Worm (Caenorhabditis elegans): ENCODE measurements around the gene T26A5.8.

Gene T26A5.8

ce11 chrIII:6444335-6444734, 18.3 kb downstream of the T26A5.8 start, which contains the start of gene C05D11.13 (continued):
- TF ChIP-seq T20F7.1 (GFP tag; optimal IDR thresholded peaks at IDR 0.05) (no peak), nhr-42 (GFP tag; IDR thresholded peaks at IDR 0.05) (no peak), aha-1 (tag) (peak; percentile 1), lin-1 (GFP tag; IDR thresholded peaks at IDR 0.05) (peak; percentile 27; the same call in 1 of the 2 replicates), dmd-6 (GFP tag; IDR thresholded peaks at IDR 0.05) (peak; percentile 30; the same call in 1 of the 2 replicates), lin-29 (GFP tag; IDR thresholded peaks at IDR 0.05) (no peak), dve-1 (tag; optimal IDR thresholded peaks at IDR 0.05; ENCODE audit: insufficient read depth) (peak; percentile 64), nhr-25 (tag; optimal IDR thresholded peaks at IDR 0.05; ENCODE audit: borderline replicate concordance, insufficient read depth) (no peak), lir-3 (tag; optimal IDR thresholded peaks at IDR 0.05) (no peak), hmg-1.1 (GFP tag; IDR thresholded peaks at IDR 0.05) (peak; percentile 34; the same call in 1 of the 2 replicates), nhr-6 (tag; optimal IDR thresholded peaks at IDR 0.05) (peak; percentile 54), mes-2 (tag; optimal IDR thresholded peaks at IDR 0.05; ENCODE audit: poor library complexity, severe bottlenecking) (peak; percentile 56), lin-13 (GFP tag; optimal IDR thresholded peaks at IDR 0.05) (no peak), unc-130 (GFP tag; optimal IDR thresholded peaks at IDR 0.05) (no peak), nhr-28 (tag; optimal IDR thresholded peaks at IDR 0.05) (peak; percentile 43), ceh-20 (GFP tag; IDR thresholded peaks at IDR 0.05) (no peak), madf-5 (GFP tag; IDR thresholded peaks at IDR 0.05) (no peak), mep-1 (tag; optimal IDR thresholded peaks at IDR 0.05) (peak; percentile 73), ceh-82 (tag; optimal IDR thresholded peaks at IDR 0.05) (no peak), mdl-1 (tag; optimal IDR thresholded peaks at IDR 0.05) (peak; percentile 28 to 74), D1046.2 (GFP tag; IDR thresholded peaks at IDR 0.05) (no peak), vab-7 (GFP tag; IDR thresholded peaks at IDR 0.05) (no peak)

DNA sequence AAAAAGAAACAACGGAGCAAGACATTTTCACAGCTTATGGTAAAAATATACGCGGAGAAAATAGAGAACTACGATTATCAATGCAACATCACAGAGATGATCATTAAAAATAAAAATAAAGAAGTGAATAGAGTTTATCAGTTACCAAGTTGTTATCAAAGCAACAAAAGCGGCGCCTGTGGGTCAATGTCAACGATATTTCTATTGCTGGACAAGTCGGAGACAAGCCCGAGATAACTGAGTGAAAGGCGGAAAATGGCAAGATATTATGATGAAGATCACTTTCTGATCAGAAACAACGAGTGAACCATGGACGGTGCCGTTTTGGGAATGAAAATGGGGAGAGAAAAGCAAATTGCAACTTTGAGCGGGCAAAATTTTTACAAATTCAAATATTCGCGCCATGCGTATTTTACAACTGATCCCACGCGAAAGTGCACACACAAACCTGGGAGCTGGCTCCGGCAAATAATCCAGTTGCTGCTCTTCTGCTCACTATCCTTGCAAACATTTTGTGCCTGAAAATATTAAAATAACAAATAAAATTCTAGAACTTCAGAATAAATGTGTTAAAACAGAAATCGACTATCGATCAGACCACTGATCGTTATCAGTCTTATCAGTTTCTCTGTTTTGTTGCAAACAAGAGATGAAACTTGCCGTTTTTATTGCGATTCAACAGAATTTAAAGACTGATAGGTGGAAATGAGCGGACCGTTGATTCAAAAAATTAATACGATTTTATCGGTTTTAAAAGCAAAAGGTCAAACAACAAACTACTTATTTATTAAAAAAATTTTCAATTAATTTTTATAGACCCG, 20.1 kb downstream of the T26A5.8 start, which contains the start of gene mel-32:
TSS of gene mel-32 (minus strand) at position 696 of the 821 bp plus-strand sequence.
- TF ChIP-seq F10B5.3 (tag; optimal IDR thresholded peaks at IDR 0.05), result no peak
- peak; percentile 40 for TF ChIP-seq ama-1 (optimal IDR thresholded peaks at IDR 0.05)
- no peak for TF ChIP-seq tag-97 (GFP tag; IDR thresholded peaks at IDR 0.05)
- TF ChIP-seq vab-7 (GFP tag; IDR thresholded peaks at IDR 0.05), result no peak
- TF ChIP-seq Y105C5A.15 (GFP tag; IDR thresholded peaks at IDR 0.05), result no peak
- no peak for TF ChIP-seq mxl-3 (GFP tag; optimal IDR thresholded peaks at IDR 0.05)
- no peak for TF ChIP-seq fkh-10 (GFP tag; optimal IDR thresholded peaks at IDR 0.05)
- no peak for TF ChIP-seq unc-62 (GFP tag; optimal IDR thresholded peaks at IDR 0.05 in 1 of 2)
- TF ChIP-seq unc-62 (tag; optimal IDR thresholded peaks at IDR 0.05), result no peak
- no peak for TF ChIP-seq mdl-1 (tag; optimal IDR thresholded peaks at IDR 0.05)
- no peak for TF ChIP-seq nhr-25 (tag; optimal IDR thresholded peaks at IDR 0.05; ENCODE audit: borderline replicate concordance, insufficient read depth)
- TF ChIP-seq mxl-2 (GFP tag; conservative IDR thresholded peaks at IDR 0.05), result no peak
- TF ChIP-seq snpc-4 (tag; optimal IDR thresholded peaks at IDR 0.05), result no peak
- peak; percentile 65 for TF ChIP-seq dpl-1 (GFP tag; optimal IDR thresholded peaks at IDR 0.05)
- no peak for TF ChIP-seq dmd-8 (GFP tag; IDR thresholded peaks at IDR 0.05)
- no peak for TF ChIP-seq nhr-11 (tag; optimal IDR thresholded peaks at IDR 0.05)
- TF ChIP-seq unc-39 (tag; optimal IDR thresholded peaks at IDR 0.05), result no peak
- TF ChIP-seq saeg-2 (GFP tag; IDR thresholded peaks at IDR 0.05), result no peak
- no peak for TF ChIP-seq dmd-9 (GFP tag; IDR thresholded peaks at IDR 0.05)
- TF ChIP-seq nhr-10 (tag; optimal IDR thresholded peaks at IDR 0.05), result no peak
- no peak for TF ChIP-seq nhr-111 (GFP tag; optimal IDR thresholded peaks at IDR 0.05)
- TF ChIP-seq ZK546.5 (tag; optimal IDR thresholded peaks at IDR 0.05), result no peak
- peak; percentile 24 for TF ChIP-seq nhr-28 (tag; optimal IDR thresholded peaks at IDR 0.05)
- no peak for TF ChIP-seq zfp-2 (tag; optimal IDR thresholded peaks at IDR 0.05)
- TF ChIP-seq attf-4 (tag; optimal IDR thresholded peaks at IDR 0.05), result no peak
- no peak for TF ChIP-seq skn-1 (tag; optimal IDR thresholded peaks at IDR 0.05)
- TF ChIP-seq zag-1 (tag; optimal IDR thresholded peaks at IDR 0.05), result no peak
- no peak for TF ChIP-seq F26F4.8 (GFP tag; conservative IDR thresholded peaks at IDR 0.05)
- no peak for TF ChIP-seq nhr-48 (tag; optimal IDR thresholded peaks at IDR 0.05)
- TF ChIP-seq lsy-2 (tag; optimal IDR thresholded peaks at IDR 0.05), result peak in 1 of 2 experiments; percentile 43
- no peak for TF ChIP-seq zip-11 (GFP tag; IDR thresholded peaks at IDR 0.05)
- TF ChIP-seq gei-8 (GFP tag; optimal IDR thresholded peaks at IDR 0.05), result no peak
